Worm (Caenorhabditis elegans) whole organism, mixed stage, embryonic: Measurements from ENCODE around the gene F08B4.8.

Experiments used
- hlh-1 ChIP-seq: fragments of 150-350 bp; optimal IDR thresholded peaks from 2 replicates; lab custom pipeline; 2014; ENCODE audit warnings: missing biosample characterization, missing genetic modification reagents, missing genetic modification characterization
- lin-13 ChIP-seq: fragments of 150-350 bp; optimal IDR thresholded peaks from 2 replicates; lab custom pipeline; 2014; ENCODE audit warnings: missing biosample characterization, missing genetic modification characterization
- nhr-237 ChIP-seq: fragments of 150-350 bp; optimal IDR thresholded peaks from 2 replicates; lab custom pipeline; 2014; ENCODE audit warnings: missing biosample characterization, missing genetic modification characterization
- pha-4 ChIP-seq: fragments of 150-350 bp; optimal IDR thresholded peaks from 2 replicates; lab custom pipeline; 2018; ENCODE audit warnings: missing biosample characterization, missing genetic modification reagents, missing genetic modification characterization
- snpc-4 ChIP-seq: fragments of 150-350 bp; optimal IDR thresholded peaks from 2 replicates; lab custom pipeline; 2014; ENCODE audit warnings: missing biosample characterization, missing genetic modification characterization
- unc-62 ChIP-seq: fragments of 150-350 bp; optimal IDR thresholded peaks from 2 replicates; lab custom pipeline; 2014; ENCODE audit warnings: missing biosample characterization, missing genetic modification reagents, missing genetic modification characterization
- ztf-11 ChIP-seq: fragments of 150-350 bp; optimal IDR thresholded peaks from 2 replicates; lab custom pipeline; 2014; ENCODE audit warnings: missing biosample characterization, missing genetic modification characterization

- TF ChIP-seq pha-4 (tag; lab: Kevin White, UChicago) (no peak), snpc-4 (tag; lab: Kevin White, UChicago) (no peak), nhr-237 (tag; lab: Kevin White, UChicago) (peak; percentile 1), hlh-1 (tag; lab: Kevin White, UChicago) (peak; percentile 59), unc-62 (peak; percentile 67), lin-13 (no peak), ztf-11 (tag; lab: Kevin White, UChicago) (no peak)
Measured at ce11 chrIV:8629609-8630052, 47.8 kb upstream of the F08B4.8 start.
